Worm (Caenorhabditis elegans) whole organism, midembryonic: ENCODE results near the gene W02H3.3.

ENCODE experiments used
- T22C8.4 ChIP-seq: fragments of 200-800 bp; sonication (Bioruptor generic); IDR thresholded peaks from 2 replicates; pipeline ENCODE4 v1.3.6; 2022; ENCODE audit warnings: missing genetic modification characterization, missing compliant biosample characterization
- cog-1 ChIP-seq: sonication (generic microtip); optimal IDR thresholded peaks from 2 replicates; lab custom pipeline; 2016; ENCODE audit warnings: missing genetic modification characterization, missing compliant biosample characterization
- flt-1 ChIP-seq: fragments of 200-800 bp; sonication (Bioruptor generic); IDR thresholded peaks from 2 replicates; pipeline ENCODE4 v1.3.6; 2022; ENCODE audit warnings: missing genetic modification characterization, missing compliant biosample characterization
- med-1 ChIP-seq: sonication (generic microtip); optimal IDR thresholded peaks from 2 replicates; lab custom pipeline; 2017; ENCODE audit warnings: missing genetic modification characterization, mild to moderate bottlenecking, missing compliant biosample characterization, antibody characterized with exemption, missing genetic modification reagents; ENCODE audit not compliant: insufficient read depth
- ref-1 ChIP-seq: fragments of 200-800 bp; sonication (Bioruptor generic); conservative IDR thresholded peaks from 2 replicates; pipeline ENCODE4 v1.3.6; 2022; ENCODE audit warnings: missing genetic modification reagents, missing genetic modification characterization, missing compliant biosample characterization
- ztf-23 ChIP-seq: fragments of 200-800 bp; sonication (Bioruptor generic); IDR thresholded peaks from 2 replicates; pipeline ENCODE4 v1.3.6; 2022; ENCODE audit warnings: missing genetic modification reagents, missing genetic modification characterization, missing compliant biosample characterization

ce11 chrX:11136988-11137387 is 39.0 kb upstream of the W02H3.3 start:
- no peak for TF ChIP-seq cog-1
- no peak for TF ChIP-seq ref-1 (GFP tag; lab: Robert Waterston, UW)
- TF ChIP-seq med-1 (GFP tag; lab: Kevin White, UChicago) = no peak
- TF ChIP-seq flt-1 = no peak
- TF ChIP-seq ztf-23 (GFP tag; lab: Robert Waterston, UW) = no peak
- TF ChIP-seq T22C8.4 (GFP tag; lab: Robert Waterston, UW) = no peak
